Worm (Caenorhabditis elegans): ENCODE data around the gene C18G1.7.
"Not testable (repeated sequence)": the region's sequence is repeated elsewhere in the genome, so short reads cannot be mapped to it uniquely, and the experiment has no call there.

The C18G1.7 gene

DNA sequence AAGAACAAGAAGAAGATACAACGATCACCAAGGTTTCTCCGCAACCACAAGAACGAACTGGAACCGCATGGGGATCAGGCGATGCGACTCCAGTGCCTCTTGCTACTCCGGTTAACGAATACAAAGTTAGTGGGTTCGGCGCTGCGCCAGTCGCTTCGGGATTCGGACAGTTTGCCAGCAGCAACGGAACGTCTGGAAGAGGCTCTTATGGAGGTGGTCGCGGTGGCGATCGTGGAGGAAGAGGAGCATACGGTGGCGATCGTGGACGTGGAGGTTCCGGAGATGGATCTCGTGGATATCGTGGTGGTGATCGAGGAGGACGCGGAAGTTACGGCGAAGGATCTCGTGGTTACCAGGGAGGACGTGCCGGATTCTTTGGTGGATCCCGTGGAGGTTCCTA is 12.7 kb downstream of the C18G1.7 start:
- TF ChIP-seq elt-3 (tag; optimal IDR thresholded peaks at IDR 0.05) (no peak), nhr-12 (tag; optimal IDR thresholded peaks at IDR 0.05) (no peak), unc-86 (tag; optimal IDR thresholded peaks at IDR 0.05) (no peak), mef-2 (tag; optimal IDR thresholded peaks at IDR 0.05) (no peak), blmp-1 (tag; optimal IDR thresholded peaks at IDR 0.05) (no peak), snpc-4 (tag; optimal IDR thresholded peaks at IDR 0.05) (no peak), mep-1 (tag; optimal IDR thresholded peaks at IDR 0.05) (no peak), unc-62 (GFP tag; optimal IDR thresholded peaks at IDR 0.05) (no peak), sox-4 (tag; optimal IDR thresholded peaks at IDR 0.05) (no peak), fos-1 (tag; optimal IDR thresholded peaks at IDR 0.05) (no peak)

ce11 chrV:4758540-4758939 is 13.2 kb downstream of the C18G1.7 start:
- no peak for TF ChIP-seq nhr-77 (tag; optimal IDR thresholded peaks at IDR 0.05)
- no peak for TF ChIP-seq efl-3 (GFP tag; optimal IDR thresholded peaks at IDR 0.05)
- TF ChIP-seq grh-1 (GFP tag; IDR thresholded peaks at IDR 0.05): no peak
- TF ChIP-seq ets-5 (GFP tag; IDR thresholded peaks at IDR 0.05): no peak
- no peak for TF ChIP-seq swsn-7 (tag; optimal IDR thresholded peaks at IDR 0.05)
- TF ChIP-seq ztf-4 (tag; optimal IDR thresholded peaks at IDR 0.05): no peak
- no peak for TF ChIP-seq blmp-1 (tag; optimal IDR thresholded peaks at IDR 0.05)
- no peak for TF ChIP-seq lin-39 (tag; optimal IDR thresholded peaks at IDR 0.05)
- TF ChIP-seq nhr-71 (tag; optimal IDR thresholded peaks at IDR 0.05): no peak
- no peak for TF ChIP-seq Y116A8C.19 (tag; optimal IDR thresholded peaks at IDR 0.05; ENCODE audit: borderline replicate concordance)
- TF ChIP-seq dpl-1 (GFP tag; optimal IDR thresholded peaks at IDR 0.05): no peak

ce11 chrV:4760674-4761073 is 15.3 kb downstream of the C18G1.7 start, which contains the start of gene bgnt-1.4:
Gene bgnt-1.4, plus strand, starts transcription at chrV:4760974.
- not testable (repeated sequence) for TF ChIP-seq nhr-84, elt-2, mdl-1 (tag; optimal IDR thresholded peaks at IDR 0.05)

DNA sequence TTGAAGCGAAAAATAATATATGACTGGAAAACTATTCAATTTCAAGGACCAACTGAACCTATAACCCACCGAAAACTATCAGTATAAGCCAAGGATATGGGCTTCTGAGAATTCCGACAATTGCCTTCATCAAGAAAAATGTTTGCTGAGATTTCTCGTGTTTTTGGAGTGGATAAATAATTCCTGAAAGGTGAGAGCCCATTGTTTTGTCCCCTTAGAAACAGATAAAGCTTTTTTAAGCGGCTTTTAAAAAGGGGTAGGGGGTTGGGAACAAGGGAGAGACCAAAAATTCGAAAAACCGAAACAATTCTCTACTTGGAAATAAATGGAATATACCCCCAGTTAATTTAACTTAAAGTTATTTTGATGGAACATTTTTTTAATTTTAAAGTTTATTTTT is 21.1 kb downstream of the C18G1.7 start, which contains the start of gene C18G1.8:
C18G1.8 (minus strand) TSS at position 101 of the 400 bp plus-strand sequence.
- no peak for TF ChIP-seq ceh-88 (GFP tag; IDR thresholded peaks at IDR 0.05)
- TF ChIP-seq nhr-47 (tag; optimal IDR thresholded peaks at IDR 0.05): no peak

- TF ChIP-seq unc-130 (tag; optimal IDR thresholded peaks at IDR 0.05) (no peak), Y116A8C.19 (tag; optimal IDR thresholded peaks at IDR 0.05; ENCODE audit: borderline replicate concordance) (no peak), elt-2 (tag; optimal IDR thresholded peaks at IDR 0.05) (no peak)
Observed at ce11 chrV:4769633-4770032, 24.3 kb downstream of the C18G1.7 start, which contains the start of gene C18G1.9. Gene C18G1.9, minus strand, starts transcription at chrV:4769733.

- TF ChIP-seq lin-35 (GFP tag; optimal IDR thresholded peaks at IDR 0.05) (peak in 1 of 2 experiments; percentile 10), blmp-1 (tag; optimal IDR thresholded peaks at IDR 0.05) (no peak), elt-2 (tag; optimal IDR thresholded peaks at IDR 0.05) (peak; percentile 29)
Observed at ce11 chrV:4770408-4770947, 25.1 kb downstream of the C18G1.7 start, which contains the start of gene elt-7. Gene elt-7, plus strand, starts transcription at chrV:4770670.

DNA sequence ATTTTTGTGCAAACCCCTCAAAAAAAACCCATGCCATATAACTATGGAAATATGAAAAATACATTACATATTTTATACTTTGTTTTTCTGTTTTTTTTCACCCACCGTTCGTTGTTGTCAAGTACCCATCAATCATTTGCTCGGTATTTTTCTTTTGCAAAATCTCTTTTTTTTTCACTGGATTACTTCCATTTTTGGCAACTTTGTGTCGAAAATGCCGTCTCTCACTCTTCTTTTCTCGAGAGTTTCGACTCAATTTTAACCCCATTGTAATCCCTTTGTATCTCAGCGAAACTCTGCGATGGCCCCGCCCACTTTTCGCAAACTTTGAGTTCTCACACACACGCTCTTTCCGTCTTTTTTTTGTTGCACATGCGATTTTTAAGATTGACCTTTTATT is 29.8 kb downstream of the C18G1.7 start:
- peak; percentile 47 for TF ChIP-seq unc-30 (tag; optimal IDR thresholded peaks at IDR 0.05)
- no peak for TF ChIP-seq ceh-63 (GFP tag; optimal IDR thresholded peaks at IDR 0.05)
- TF ChIP-seq lin-14 (GFP tag; optimal IDR thresholded peaks at IDR 0.05): peak; percentile 24

All from whole organism, L1 larva.